Worm (Caenorhabditis elegans) whole organism, L4/young adult: ENCODE results near the gene asps-1.

Experiments used
- W03F9.2 ChIP-seq: fragments of 150-350 bp; optimal IDR thresholded peaks from 2 replicates; lab custom pipeline; 2014; ENCODE audit warnings: missing biosample characterization, missing genetic modification characterization
- dao-5 ChIP-seq: sonication (generic microtip); optimal IDR thresholded peaks from 2 replicates; lab custom pipeline; 2016; ENCODE audit warnings: missing genotype, missing genetic modification characterization, moderate library complexity, missing compliant biosample characterization
- him-1 ChIP-seq: sonication (generic microtip); optimal IDR thresholded peaks from 2 replicates; lab custom pipeline; 2016; ENCODE audit warnings: missing genotype, missing genetic modification reagents, missing genetic modification characterization, missing compliant biosample characterization

DNA sequence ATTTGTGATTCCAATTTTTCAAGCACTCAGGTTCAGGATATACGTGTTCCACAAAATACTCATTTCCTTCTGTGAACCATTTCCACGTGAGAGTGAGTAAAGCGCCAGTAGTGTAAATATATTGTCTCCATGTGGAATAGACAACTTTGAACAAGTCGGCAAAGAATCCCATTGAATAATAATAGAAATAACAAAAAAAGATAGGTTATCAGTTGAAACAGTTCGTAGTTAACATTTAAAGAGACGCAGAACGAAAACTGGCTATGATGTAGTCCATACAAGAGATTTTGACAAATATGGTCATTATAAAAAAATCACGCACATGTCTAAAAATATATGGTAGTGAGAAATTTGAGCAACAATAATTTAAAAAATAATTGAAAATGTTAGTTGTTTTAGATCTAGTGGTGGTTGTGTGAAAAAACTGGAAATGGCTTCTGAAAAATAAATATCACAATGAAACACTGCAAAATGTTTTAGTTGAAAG lies 40.3 kb upstream of the asps-1 start, which contains the start of gene ceeh-2:
- TF ChIP-seq W03F9.2 (tag; lab: Kevin White, UChicago) = no peak
- TF ChIP-seq dao-5 (tag; lab: Kevin White, UChicago) = no peak
- TF ChIP-seq him-1 = no peak
